Worm (Caenorhabditis elegans): ENCODE measurements around the gene sulp-4.

Gene sulp-4

DNA sequence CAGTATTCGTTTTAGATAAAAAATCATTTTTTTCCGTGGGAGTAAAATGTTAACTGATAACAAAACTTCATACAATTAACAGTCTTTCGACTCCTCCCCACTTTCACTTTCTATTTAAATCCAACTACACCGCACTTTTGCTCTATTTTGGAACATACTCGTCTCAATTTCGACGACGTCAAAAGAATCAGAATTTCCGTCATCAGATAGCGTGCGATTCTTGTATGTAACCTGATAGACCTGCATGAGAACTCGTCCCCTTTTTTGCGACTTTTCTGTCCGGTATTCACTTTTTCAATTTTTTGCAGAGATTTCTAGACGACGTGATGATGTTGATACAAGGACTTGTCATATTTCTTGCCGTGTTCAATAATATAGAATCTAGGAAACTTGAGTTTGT is 41.8 kb upstream of the sulp-4 start, which contains the start of gene pho-8:
TSS of gene pho-8 (plus strand) at position 301 of the 400 bp plus-strand sequence.
- no peak for TF ChIP-seq mep-1 (tag; optimal IDR thresholded peaks at IDR 0.05)
- no peak for TF ChIP-seq ham-2 (GFP tag; optimal IDR thresholded peaks at IDR 0.05)
- TF ChIP-seq hlh-1 (tag; optimal IDR thresholded peaks at IDR 0.05), result no peak
- TF ChIP-seq tbx-8 (GFP tag; optimal IDR thresholded peaks at IDR 0.05), result no peak
- no peak for TF ChIP-seq nhr-2 (tag; optimal IDR thresholded peaks at IDR 0.05)
- no peak for TF ChIP-seq ceh-43 (GFP tag; optimal IDR thresholded peaks at IDR 0.05)
- no peak for TF ChIP-seq mls-2 (tag; optimal IDR thresholded peaks at IDR 0.05)
- TF ChIP-seq lsy-2 (tag; optimal IDR thresholded peaks at IDR 0.05), result no peak
- TF ChIP-seq nhr-12 (tag; optimal IDR thresholded peaks at IDR 0.05), result no peak

- TF ChIP-seq unc-120 (tag; optimal IDR thresholded peaks at IDR 0.05; ENCODE audit: poor library complexity, severe bottlenecking) (peak; percentile 41), mls-2 (tag; optimal IDR thresholded peaks at IDR 0.05) (no peak), unc-39 (tag; optimal IDR thresholded peaks at IDR 0.05) (no peak), hlh-1 (tag; optimal IDR thresholded peaks at IDR 0.05) (peak; percentile 44), drap-1 (GFP tag; optimal IDR thresholded peaks at IDR 0.05) (no peak)
These were observed 39.1 kb upstream of the sulp-4 start, which contains the start of gene R13H4.2 for ce11 chrV:11836073-11836472. R13H4.2 (plus strand) TSS chrV:11836391.

ce11 chrV:11839220-11839619 is 35.9 kb upstream of the sulp-4 start, which contains the start of gene idpb-5:
idpb-5 (plus strand) TSS chrV:11839520.
- TF ChIP-seq nhr-237 (tag; optimal IDR thresholded peaks at IDR 0.05), result no peak
- no peak for TF ChIP-seq ceh-83 (GFP tag; optimal IDR thresholded peaks at IDR 0.05)

DNA sequence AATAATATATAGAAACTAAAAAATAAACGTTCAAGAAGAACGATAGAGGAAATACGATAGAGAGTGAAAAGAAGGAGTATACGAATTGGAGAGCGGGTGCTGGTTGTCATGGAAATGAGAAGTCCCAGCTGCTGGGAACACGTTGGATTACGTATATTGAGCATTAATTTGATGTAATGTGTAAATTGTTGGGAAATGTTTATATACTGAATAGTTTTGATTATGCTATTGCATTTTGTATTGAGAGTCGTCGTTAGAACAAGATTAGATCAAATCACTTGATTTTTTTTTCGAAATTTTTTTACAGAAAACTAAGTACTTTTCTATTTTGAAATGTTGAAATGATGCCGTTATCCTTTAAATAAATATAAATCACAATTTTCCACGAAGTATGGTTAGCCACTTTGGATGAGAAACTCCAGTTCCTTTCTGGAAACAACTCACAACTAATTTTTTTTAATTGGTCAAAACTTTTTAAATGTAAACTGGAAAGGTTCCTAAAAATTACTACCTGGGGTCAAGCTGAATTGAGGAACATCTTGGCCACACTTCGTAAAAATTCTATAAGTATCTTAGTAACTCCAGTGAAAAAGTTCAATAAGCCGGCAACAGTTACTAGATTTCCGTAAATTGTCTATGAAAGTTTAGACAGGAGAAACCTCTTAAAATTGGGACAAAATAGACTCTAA is 31.3 kb upstream of the sulp-4 start, which contains the start of gene nphp-4:
TSS of gene nphp-4 (minus strand) at position 51 of the 689 bp plus-strand sequence.
- TF ChIP-seq pha-4 (tag; optimal IDR thresholded peaks at IDR 0.05) (no peak), nhr-237 (tag; optimal IDR thresholded peaks at IDR 0.05) (no peak)

DNA sequence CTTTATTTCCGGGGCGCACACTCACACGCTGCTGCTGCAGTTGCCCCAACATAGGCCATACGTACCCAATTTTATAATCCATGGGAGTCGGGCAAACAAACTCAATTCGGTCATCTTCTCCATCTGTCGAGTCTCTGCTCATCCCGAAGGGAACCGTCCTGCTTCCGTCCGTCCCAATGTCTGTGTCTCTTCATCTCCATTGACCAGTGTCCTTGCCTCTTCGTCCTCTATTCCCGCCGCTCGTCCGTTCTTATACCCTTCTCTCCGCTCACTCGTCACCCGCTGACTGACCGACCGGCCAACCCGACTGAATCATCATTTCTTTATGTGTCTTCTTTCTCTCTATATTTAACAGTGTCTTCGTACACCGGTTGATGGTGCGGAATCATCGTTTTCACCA is 30.3 kb upstream of the sulp-4 start:
- TF ChIP-seq ceh-43 (GFP tag; optimal IDR thresholded peaks at IDR 0.05) (no peak), nhr-237 (tag; optimal IDR thresholded peaks at IDR 0.05) (no peak), drap-1 (GFP tag; optimal IDR thresholded peaks at IDR 0.05) (no peak), sptf-1 (tag; optimal IDR thresholded peaks at IDR 0.05) (peak; percentile 39), M03D4.4 (tag; optimal IDR thresholded peaks at IDR 0.05) (peak; percentile 39), unc-120 (tag; optimal IDR thresholded peaks at IDR 0.05; ENCODE audit: poor library complexity, severe bottlenecking) (peak; percentile 9), hlh-1 (tag; optimal IDR thresholded peaks at IDR 0.05) (peak; percentile 3), mls-2 (tag; optimal IDR thresholded peaks at IDR 0.05) (peak; percentile 56), ces-1 (GFP tag; optimal IDR thresholded peaks at IDR 0.05) (peak; percentile 91), ham-2 (GFP tag; optimal IDR thresholded peaks at IDR 0.05) (peak; percentile 59), lin-13 (tag; optimal IDR thresholded peaks at IDR 0.05) (peak; percentile 35), nhr-2 (tag; optimal IDR thresholded peaks at IDR 0.05) (peak; percentile 90), cnd-1 (tag; optimal IDR thresholded peaks at IDR 0.05) (peak; percentile 84), tbx-8 (GFP tag; optimal IDR thresholded peaks at IDR 0.05) (no peak), elt-1 (tag; optimal IDR thresholded peaks at IDR 0.05; ENCODE audit: borderline replicate concordance, insufficient read depth) (no peak), unc-62 (GFP tag; optimal IDR thresholded peaks at IDR 0.05) (peak; percentile 50), lsy-2 (tag; optimal IDR thresholded peaks at IDR 0.05) (no peak), zip-8 (tag; optimal IDR thresholded peaks at IDR 0.05) (no peak)

ce11 chrV:11845492-11845891 is 29.7 kb upstream of the sulp-4 start, which contains the start of gene hmp-1:
hmp-1 (plus strand) TSS chrV:11845871.
- no peak for TF ChIP-seq hlh-1 (tag; optimal IDR thresholded peaks at IDR 0.05)
- no peak for TF ChIP-seq M03D4.4 (tag; optimal IDR thresholded peaks at IDR 0.05)
- TF ChIP-seq unc-39 (tag; optimal IDR thresholded peaks at IDR 0.05), result no peak
- no peak for TF ChIP-seq snpc-4 (tag; optimal IDR thresholded peaks at IDR 0.05)
- no peak for TF ChIP-seq lin-32 (GFP tag; optimal IDR thresholded peaks at IDR 0.05)

ce11 chrV:11846969-11847368 is 28.2 kb upstream of the sulp-4 start:
- no peak for TF ChIP-seq nhr-12 (tag; optimal IDR thresholded peaks at IDR 0.05)
- no peak for TF ChIP-seq snpc-4 (tag; optimal IDR thresholded peaks at IDR 0.05)
- TF ChIP-seq pha-4 (tag; optimal IDR thresholded peaks at IDR 0.05), result no peak

Data from whole organism, mixed stage, embryonic.